Worm (Caenorhabditis elegans) whole organism, L1 larva: Measurements from ENCODE around the gene C48B4.13.

Source experiments
- C34B4.2 ChIP-seq: sonication (generic microtip); optimal IDR thresholded peaks from 2 replicates; lab custom pipeline; 2017; ENCODE audit warnings: mild to moderate bottlenecking, missing genetic modification characterization, missing compliant biosample characterization
- alr-1 ChIP-seq: fragments of 200-800 bp; sonication (Bioruptor generic); optimal IDR thresholded peaks from 2 replicates; lab custom pipeline; 2018; ENCODE audit warnings: borderline replicate concordance, mild to moderate bottlenecking, missing genetic modification characterization, missing compliant biosample characterization
- blmp-1 ChIP-seq: fragments of 150-350 bp; optimal IDR thresholded peaks from 2 replicates; lab custom pipeline; 2014; ENCODE audit warnings: missing biosample characterization, missing genetic modification characterization
- ceh-88 ChIP-seq: fragments of 200-800 bp; sonication (Bioruptor generic); IDR thresholded peaks from 2 replicates; pipeline ENCODE4 v1.3.6; 2022; ENCODE audit warnings: missing genetic modification characterization, missing compliant biosample characterization
- ceh-90 ChIP-seq: sonication (generic microtip); optimal IDR thresholded peaks from 2 replicates; lab custom pipeline; 2016; ENCODE audit warnings: missing genetic modification characterization, missing compliant biosample characterization
- ces-1 ChIP-seq: fragments of 150-350 bp; optimal IDR thresholded peaks from 2 replicates; lab custom pipeline; 2014; ENCODE audit warnings: missing biosample characterization, missing genetic modification reagents, missing genetic modification characterization
- dpl-1 ChIP-seq, 3 experiments: fragments of 150-350 bp in 2 of 3; sonication (generic microtip) in 1 of 3; optimal IDR thresholded peaks; 2 replicates each; lab custom pipeline; 2014 to 2017; ENCODE audit warnings: missing biosample characterization in 3 of 3, missing genetic modification characterization in 3 of 3, missing genetic modification reagents in 3 of 3
- efl-3 ChIP-seq: fragments of 200-800 bp; sonication (Bioruptor generic); optimal IDR thresholded peaks from 2 replicates; lab custom pipeline; 2018; ENCODE audit warnings: mild to moderate bottlenecking, missing genetic modification characterization, missing compliant biosample characterization
- egl-13 ChIP-seq: sonication (generic microtip); optimal IDR thresholded peaks from 2 replicates; lab custom pipeline; 2016; ENCODE audit warnings: missing genotype, missing genetic modification reagents, missing genetic modification characterization, missing compliant biosample characterization
- egl-27 ChIP-seq, 2 experiments: fragments of 150-350 bp in 1 of 2; sonication (generic microtip); optimal IDR thresholded peaks; 3 replicates each; lab custom pipeline; 2017 to 2018; ENCODE audit warnings: missing biosample characterization in 2 of 2, missing genetic modification characterization in 2 of 2, missing genetic modification reagents in 2 of 2
- elt-3 ChIP-seq, 6 experiments: fragments of 150-350 bp in 1 of 6; sonication (generic microtip); optimal IDR thresholded peaks; 2 replicates each; lab custom pipeline; 2017 to 2018; ENCODE audit warnings: missing biosample characterization in 6 of 6, missing genetic modification characterization in 6 of 6, inconsistent platforms in 1 of 6
- ets-5 ChIP-seq: fragments of 200-800 bp; sonication (Bioruptor generic); IDR thresholded peaks from 2 replicates; pipeline ENCODE4 v1.3.6; 2022; ENCODE audit warnings: missing genetic modification characterization, missing compliant biosample characterization
- fkh-4 ChIP-seq: sonication (generic microtip); optimal IDR thresholded peaks from 2 replicates; lab custom pipeline; 2016; ENCODE audit warnings: missing compliant biosample characterization, missing genetic modification characterization, borderline replicate concordance
- fkh-8 ChIP-seq: sonication (generic microtip); optimal IDR thresholded peaks from 2 replicates; lab custom pipeline; 2016; ENCODE audit warnings: mild to moderate bottlenecking, missing genetic modification characterization, missing compliant biosample characterization
- grh-1 ChIP-seq: fragments of 200-800 bp; sonication (Bioruptor generic); IDR thresholded peaks from 2 replicates; pipeline ENCODE4 v1.3.6; 2022; ENCODE audit warnings: missing genetic modification reagents, missing genetic modification characterization, missing compliant biosample characterization
- hlh-4 ChIP-seq: sonication (generic microtip); optimal IDR thresholded peaks from 2 replicates; lab custom pipeline; 2016; ENCODE audit warnings: mild to moderate bottlenecking, missing genetic modification characterization, missing compliant biosample characterization
- hpl-2 ChIP-seq: fragments of 150-350 bp; optimal IDR thresholded peaks from 2 replicates; lab custom pipeline; 2014; ENCODE audit warnings: missing biosample characterization, missing genetic modification reagents, missing genetic modification characterization
- isw-1 ChIP-seq: fragments of 200-800 bp; sonication (Bioruptor generic); IDR thresholded peaks from 2 replicates; pipeline ENCODE4 v1.3.6; 2022; ENCODE audit warnings: missing genetic modification characterization, missing compliant biosample characterization
- jun-1 ChIP-seq: fragments of 150-350 bp; optimal IDR thresholded peaks from 2 replicates; lab custom pipeline; 2014; ENCODE audit warnings: missing biosample characterization, missing genetic modification reagents, missing genetic modification characterization
- lin-13 ChIP-seq: fragments of 150-350 bp; optimal IDR thresholded peaks from 2 replicates; lab custom pipeline; 2014; ENCODE audit warnings: missing biosample characterization, missing genetic modification reagents, missing genetic modification characterization
- lin-15B ChIP-seq: fragments of 150-350 bp; sonication (generic microtip); optimal IDR thresholded peaks from 3 replicates; lab custom pipeline; 2014; ENCODE audit warnings: missing biosample characterization, missing genetic modification characterization
- lin-35 ChIP-seq, 2 experiments: fragments of 150-350 bp; optimal IDR thresholded peaks; 2 replicates each; lab custom pipeline; 2014; ENCODE audit warnings: missing biosample characterization in 2 of 2, missing genetic modification characterization in 2 of 2, missing genetic modification reagents in 2 of 2
- lin-39 ChIP-seq: fragments of 150-350 bp; optimal IDR thresholded peaks from 2 replicates; lab custom pipeline; 2014; ENCODE audit warnings: missing biosample characterization, missing genetic modification reagents, missing genetic modification characterization
- lsy-2 ChIP-seq, 2 experiments: fragments of 150-350 bp; optimal IDR thresholded peaks; 2 replicates each; lab custom pipeline; 2014; ENCODE audit warnings: missing biosample characterization in 2 of 2, missing genetic modification characterization in 2 of 2
- mab-9 ChIP-seq: fragments of 200-800 bp; sonication (Bioruptor generic); IDR thresholded peaks from 2 replicates; pipeline ENCODE4 v1.3.6; 2022; ENCODE audit warnings: missing genetic modification reagents, missing genetic modification characterization, missing compliant biosample characterization
- mdl-1 ChIP-seq, 2 experiments: fragments of 150-350 bp; optimal IDR thresholded peaks; 2 replicates each; lab custom pipeline; 2014 to 2017; ENCODE audit warnings: missing biosample characterization in 2 of 2, missing genetic modification characterization in 2 of 2, inconsistent platforms in 1 of 2
- mep-1 ChIP-seq: fragments of 150-350 bp; optimal IDR thresholded peaks from 2 replicates; lab custom pipeline; 2014; ENCODE audit warnings: missing biosample characterization, missing genetic modification characterization
- nhr-47 ChIP-seq: sonication (generic microtip); optimal IDR thresholded peaks from 2 replicates; lab custom pipeline; 2016; ENCODE audit warnings: mild to moderate bottlenecking, missing genetic modification characterization, moderate library complexity, missing compliant biosample characterization
- nhr-76 ChIP-seq: sonication (generic microtip); optimal IDR thresholded peaks from 2 replicates; lab custom pipeline; 2017; ENCODE audit warnings: missing biosample characterization, missing genetic modification characterization
- nhr-84 ChIP-seq: sonication (generic microtip); optimal IDR thresholded peaks from 2 replicates; lab custom pipeline; 2017; ENCODE audit warnings: missing biosample characterization, missing genetic modification characterization
- nhr-90 ChIP-seq: sonication (generic microtip); optimal IDR thresholded peaks from 2 replicates; lab custom pipeline; 2016; ENCODE audit warnings: mild to moderate bottlenecking, missing genetic modification characterization, missing compliant biosample characterization; ENCODE audit not compliant: poor library complexity
- snpc-4 ChIP-seq: fragments of 150-350 bp; optimal IDR thresholded peaks from 2 replicates; lab custom pipeline; 2014; ENCODE audit warnings: missing biosample characterization, missing genetic modification characterization
- snu-23 ChIP-seq: sonication (generic microtip); optimal IDR thresholded peaks from 2 replicates; lab custom pipeline; 2016; ENCODE audit warnings: missing genetic modification characterization, missing compliant biosample characterization
- sptf-1 ChIP-seq: fragments of 150-350 bp; optimal IDR thresholded peaks from 2 replicates; lab custom pipeline; 2014; ENCODE audit warnings: missing biosample characterization, missing genetic modification characterization
- tbx-2 ChIP-seq: sonication (generic microtip); optimal IDR thresholded peaks from 2 replicates; lab custom pipeline; 2016; ENCODE audit warnings: missing genetic modification characterization, missing compliant biosample characterization
- tlp-1 ChIP-seq: fragments of 150-350 bp; optimal IDR thresholded peaks from 2 replicates; lab custom pipeline; 2014; ENCODE audit warnings: missing biosample characterization, missing genetic modification characterization
- unc-130 ChIP-seq: fragments of 150-350 bp; optimal IDR thresholded peaks from 2 replicates; lab custom pipeline; 2017; ENCODE audit warnings: missing biosample characterization, missing genetic modification characterization, inconsistent platforms
- unc-86 ChIP-seq: sonication (generic microtip); optimal IDR thresholded peaks from 2 replicates; lab custom pipeline; 2016; ENCODE audit warnings: missing genetic modification characterization, missing compliant biosample characterization
- unc-98 ChIP-seq: fragments of 200-800 bp; sonication (Bioruptor generic); IDR thresholded peaks from 2 replicates; pipeline ENCODE4 v1.3.6; 2022; ENCODE audit warnings: missing genetic modification characterization, missing compliant biosample characterization
- vab-15 ChIP-seq: sonication (generic microtip); optimal IDR thresholded peaks from 2 replicates; lab custom pipeline; 2017; ENCODE audit warnings: missing genotype, mild to moderate bottlenecking, missing genetic modification characterization, missing compliant biosample characterization
- xbp-1 ChIP-seq: sonication (generic microtip); optimal IDR thresholded peaks from 2 replicates; lab custom pipeline; 2016; ENCODE audit warnings: missing genetic modification characterization, missing compliant biosample characterization

C48B4.13 gene

ce11 chrIII:9556300-9556699 lies 12.3 kb upstream of the C48B4.13 start, which contains the start of gene ZK1098.11:
TSS of gene ZK1098.11 (plus strand) at chrIII:9556600.
- TF ChIP-seq unc-98 (GFP tag; lab: Robert Waterston, UW) (no peak), alr-1 (no peak), egl-27 (tag; optimal IDR thresholded peaks at IDR 0.05; lab: Kevin White, UChicago) (no peak), grh-1 (no peak), hlh-4 (tag; lab: Kevin White, UChicago) (no peak), nhr-76 (tag; lab: Kevin White, UChicago) (no peak), xbp-1 (tag; lab: Kevin White, UChicago) (no peak), nhr-47 (tag; lab: Kevin White, UChicago) (no peak), unc-130 (tag; lab: Kevin White, UChicago) (no peak), ces-1 (GFP tag; lab: Kevin White, UChicago) (no peak), ceh-90 (tag; lab: Kevin White, UChicago) (no peak), vab-15 (tag; lab: Kevin White, UChicago) (no peak), lin-39 (no peak), snu-23 (GFP tag; lab: Kevin White, UChicago) (no peak), efl-3 (GFP tag; lab: Kevin White, UChicago) (no peak), mdl-1 (tag; optimal IDR thresholded peaks at IDR 0.05; lab: Kevin White, UChicago) (no peak), lsy-2 (tag; optimal IDR thresholded peaks at IDR 0.05; lab: Kevin White, UChicago) (no peak), nhr-84 (tag; lab: Kevin White, UChicago) (no peak)

ce11 chrIII:9558463-9558862 lies 10.1 kb upstream of the C48B4.13 start, which contains the start of gene C48B4.6:
TSS of gene C48B4.6 (minus strand) at chrIII:9558563.
- TF ChIP-seq fkh-4 (tag; lab: Kevin White, UChicago) (no peak), ceh-88 (GFP tag; lab: Robert Waterston, UW) (no peak)
- TF ChIP-seq, all 84 proteins: peak for 0

DNA sequence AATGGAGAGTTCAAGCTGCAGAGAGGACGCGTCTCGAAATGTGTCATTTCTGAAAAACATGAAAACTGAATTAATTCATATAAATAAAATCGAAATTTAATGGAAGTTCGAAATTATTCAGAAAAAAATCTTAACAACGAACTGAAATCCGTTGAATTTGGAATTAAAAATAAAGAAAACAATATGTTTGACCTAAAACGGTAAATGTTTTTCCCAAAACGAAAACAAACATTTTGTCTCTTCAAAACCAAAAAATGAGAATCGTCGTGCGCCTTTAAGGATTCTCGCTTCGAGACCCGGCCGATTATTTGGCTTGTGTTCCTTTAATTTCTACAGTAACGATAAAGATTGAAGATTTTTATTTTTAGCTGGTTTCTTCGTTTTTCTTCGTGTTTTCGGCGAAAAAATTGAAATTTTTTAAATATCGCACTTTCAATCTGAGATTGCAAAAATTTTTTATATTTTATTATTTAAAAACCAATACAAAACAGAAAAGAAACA lies 9.1 kb upstream of the C48B4.13 start, which contains the start of gene C48B4.7:
Gene C48B4.7 (minus strand): TSS at position 51 of the 501 bp plus-strand sequence.
- TF ChIP-seq sptf-1 (tag; lab: Kevin White, UChicago) (no peak), ets-5 (GFP tag; lab: Robert Waterston, UW) (no peak), vab-15 (tag; lab: Kevin White, UChicago) (no peak)

DNA sequence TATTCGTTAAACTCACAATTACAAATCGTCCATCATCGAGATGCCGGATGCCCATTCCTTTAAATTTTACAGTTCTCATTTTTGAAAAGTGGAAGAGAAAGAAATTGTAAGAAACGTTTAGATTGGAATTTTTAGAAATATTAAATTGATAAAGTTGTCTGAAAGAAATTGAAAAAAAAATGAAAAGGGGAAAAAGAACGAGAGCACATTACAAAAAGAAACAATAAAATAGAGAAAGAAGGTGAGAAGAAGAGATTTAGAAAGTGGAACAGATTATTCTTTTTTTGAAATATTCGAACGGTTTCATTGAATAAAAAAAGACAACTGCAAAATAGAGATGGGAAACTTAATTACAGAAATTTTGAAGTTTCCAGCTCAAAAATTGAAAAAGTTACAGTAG lies 7.4 kb upstream of the C48B4.13 start, which contains the start of gene C48B4.8:
Gene C48B4.8 (minus strand): TSS at position 101 of the 400 bp plus-strand sequence.
- TF ChIP-seq isw-1 (GFP tag; lab: Robert Waterston, UW), result no peak
- TF ChIP-seq lin-15B (tag; lab: Kevin White, UChicago), result no peak
- TF ChIP-seq ceh-90 (tag; lab: Kevin White, UChicago), result no peak
- TF ChIP-seq elt-3 (tag; optimal IDR thresholded peaks at IDR 0.05; lab: Kevin White, UChicago), result no peak
- no peak for TF ChIP-seq lin-13 (GFP tag; lab: Kevin White, UChicago)
- no peak for TF ChIP-seq tlp-1 (tag; lab: Kevin White, UChicago)
- no peak for TF ChIP-seq lin-35 (GFP tag; optimal IDR thresholded peaks at IDR 0.05; lab: Kevin White, UChicago)
- no peak for TF ChIP-seq mdl-1 (tag; optimal IDR thresholded peaks at IDR 0.05; lab: Kevin White, UChicago)
- no peak for TF ChIP-seq egl-13
- TF ChIP-seq unc-86 (tag; lab: Kevin White, UChicago), result no peak
- TF ChIP-seq mab-9 (GFP tag; lab: Robert Waterston, UW), result no peak
- no peak for TF ChIP-seq snpc-4 (tag; lab: Kevin White, UChicago)
- TF ChIP-seq tbx-2 (tag; lab: Kevin White, UChicago), result no peak
- no peak for TF ChIP-seq hlh-4 (tag; lab: Kevin White, UChicago)

ce11 chrIII:9563235-9563634 lies 5.3 kb upstream of the C48B4.13 start, which contains the start of gene C48B4.9:
TSS of gene C48B4.9 (minus strand) at chrIII:9563335.
- no peak for TF ChIP-seq lin-35 (GFP tag; optimal IDR thresholded peaks at IDR 0.05; lab: Kevin White, UChicago)
- no peak for TF ChIP-seq ceh-90 (tag; lab: Kevin White, UChicago)
- no peak for TF ChIP-seq egl-27 (tag; optimal IDR thresholded peaks at IDR 0.05; lab: Kevin White, UChicago)
- no peak for TF ChIP-seq C34B4.2
- no peak for TF ChIP-seq unc-98 (GFP tag; lab: Robert Waterston, UW)
- no peak for TF ChIP-seq nhr-90 (tag; lab: Kevin White, UChicago)
- no peak for TF ChIP-seq fkh-8
- TF ChIP-seq ceh-88 (GFP tag; lab: Robert Waterston, UW), result no peak
- no peak for TF ChIP-seq mep-1
- TF ChIP-seq hpl-2 (GFP tag; lab: Kevin White, UChicago), result no peak
- TF ChIP-seq jun-1, result no peak
- TF ChIP-seq blmp-1 (tag; lab: Kevin White, UChicago), result no peak
- no peak for TF ChIP-seq snu-23 (GFP tag; lab: Kevin White, UChicago)
- no peak for TF ChIP-seq dpl-1 (GFP tag; optimal IDR thresholded peaks at IDR 0.05; lab: Kevin White, UChicago)
- TF ChIP-seq hlh-4 (tag; lab: Kevin White, UChicago), result no peak
